Worm (Caenorhabditis elegans) whole organism, mixed stage, embryonic: ENCODE data around the gene nhr-20.

Experiments
- cnd-1 ChIP-seq: fragments of 200-800 bp; sonication (Bioruptor generic); optimal IDR thresholded peaks from 2 replicates; lab custom pipeline; 2018; ENCODE audit warnings: mild to moderate bottlenecking, missing genetic modification characterization, missing compliant biosample characterization
- elt-1 ChIP-seq: sonication (generic microtip); optimal IDR thresholded peaks from 2 replicates; lab custom pipeline; 2017; ENCODE audit warnings: missing genetic modification characterization, mild to moderate bottlenecking, missing compliant biosample characterization, antibody characterized with exemption, moderate library complexity, borderline replicate concordance; ENCODE audit not compliant: insufficient read depth
- elt-3 ChIP-seq: fragments of 150-350 bp; optimal IDR thresholded peaks from 2 replicates; lab custom pipeline; 2014; ENCODE audit warnings: missing biosample characterization, missing genetic modification characterization
- flh-1 ChIP-seq: fragments of 200-800 bp; sonication (Bioruptor generic); optimal IDR thresholded peaks from 2 replicates; lab custom pipeline; 2018; ENCODE audit warnings: mild to moderate bottlenecking, missing genetic modification characterization, moderate library complexity, missing compliant biosample characterization
- hlh-1 ChIP-seq: fragments of 150-350 bp; optimal IDR thresholded peaks from 2 replicates; lab custom pipeline; 2014; ENCODE audit warnings: missing biosample characterization, missing genetic modification reagents, missing genetic modification characterization
- lin-32 ChIP-seq: fragments of 200-800 bp; sonication (Bioruptor generic); optimal IDR thresholded peaks from 2 replicates; lab custom pipeline; 2018; ENCODE audit warnings: mild to moderate bottlenecking, missing genetic modification characterization, missing compliant biosample characterization
- nhr-76 ChIP-seq: sonication (generic microtip); optimal IDR thresholded peaks from 2 replicates; lab custom pipeline; 2017; ENCODE audit warnings: missing biosample characterization, missing genetic modification characterization
- pha-4 ChIP-seq: fragments of 150-350 bp; optimal IDR thresholded peaks from 2 replicates; lab custom pipeline; 2018; ENCODE audit warnings: missing biosample characterization, missing genetic modification reagents, missing genetic modification characterization
- sem-2 ChIP-seq: fragments of 200-800 bp; sonication (Bioruptor generic); optimal IDR thresholded peaks from 2 replicates; lab custom pipeline; 2018; ENCODE audit warnings: mild to moderate bottlenecking, missing genetic modification characterization, missing compliant biosample characterization
- snpc-4 ChIP-seq: fragments of 150-350 bp; optimal IDR thresholded peaks from 2 replicates; lab custom pipeline; 2014; ENCODE audit warnings: missing biosample characterization, missing genetic modification characterization
- ztf-11 ChIP-seq: fragments of 150-350 bp; optimal IDR thresholded peaks from 2 replicates; lab custom pipeline; 2014; ENCODE audit warnings: missing biosample characterization, missing genetic modification characterization

DNA sequence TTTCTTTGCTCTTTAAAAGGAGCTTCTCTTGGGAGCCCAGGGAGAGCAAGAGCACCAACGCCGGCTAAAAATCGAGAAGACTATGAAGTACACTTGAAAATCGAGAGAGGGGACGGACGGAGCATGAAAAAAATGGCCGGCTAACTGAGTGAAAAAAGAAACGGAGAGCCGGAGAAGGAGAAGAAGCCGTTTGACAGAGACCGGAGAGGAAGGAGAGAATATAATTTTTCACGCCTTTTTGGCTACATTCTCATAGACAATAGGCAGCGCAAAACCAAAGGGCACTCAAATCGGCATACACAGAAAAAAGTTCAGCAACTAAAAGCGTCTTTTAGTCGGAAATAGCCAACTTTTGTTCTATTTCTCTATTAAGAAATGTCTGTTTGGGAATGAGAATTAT is 11.5 kb downstream of the nhr-20 start:
- no peak for TF ChIP-seq flh-1 (GFP tag; lab: Kevin White, UChicago)
- TF ChIP-seq elt-3, result no peak
- no peak for TF ChIP-seq nhr-76
- TF ChIP-seq lin-32 (GFP tag; lab: Kevin White, UChicago), result no peak
- TF ChIP-seq ztf-11, result no peak
- no peak for TF ChIP-seq elt-1 (tag; lab: Kevin White, UChicago)
- TF ChIP-seq pha-4 (tag; lab: Kevin White, UChicago), result no peak
- TF ChIP-seq sem-2 (GFP tag; lab: Kevin White, UChicago), result no peak
- TF ChIP-seq snpc-4 (tag; lab: Kevin White, UChicago), result no peak
- no peak for TF ChIP-seq hlh-1 (tag; lab: Kevin White, UChicago)
- TF ChIP-seq cnd-1 (tag; lab: Kevin White, UChicago), result no peak
